Fruit fly (Drosophila melanogaster) whole organism, wandering third instar larva: ENCODE results near the gene hll.

ENCODE experiments used
- CrebA ChIP-seq: fragments of 200-800 bp; sonication (Bioruptor generic); optimal IDR thresholded peaks from 2 replicates; lab custom pipeline; 2016; ENCODE audit warnings: missing biosample characterization, mild to moderate bottlenecking, missing genetic modification characterization, borderline replicate concordance
- GATAd ChIP-seq: sonication (Bioruptor generic); optimal IDR thresholded peaks from 2 replicates; lab custom pipeline; 2016; ENCODE audit warnings: missing biosample characterization, missing genetic modification characterization
- Hr78 ChIP-seq: fragments of >200 bp; optimal IDR thresholded peaks from 2 replicates; lab custom pipeline; 2017; ENCODE audit warnings: missing biosample characterization, missing genetic modification characterization
- OdsH ChIP-seq: fragments of 200-800 bp; sonication (Bioruptor generic); optimal IDR thresholded peaks from 2 replicates; lab custom pipeline; 2016; ENCODE audit warnings: missing biosample characterization, mild to moderate bottlenecking, missing genetic modification characterization
- Rel ChIP-seq, 2 experiments: fragments of 200-800 bp; sonication (Bioruptor generic) in 1 of 2; optimal IDR thresholded peaks; 2 replicates in 1 of 2; 3 replicates in 1 of 2; lab custom pipeline; 2016 to 2019; ENCODE audit warnings: mild to moderate bottlenecking in 2 of 2, missing biosample characterization in 2 of 2, missing genetic modification characterization in 2 of 2, moderate library complexity in 1 of 2
- Vsx2 ChIP-seq: fragments of 200-300, 225-300 bp; sonication (Bioruptor generic); optimal IDR thresholded peaks from 2 replicates; lab custom pipeline; 2018; ENCODE audit warnings: missing biosample characterization, missing genetic modification characterization; ENCODE audit not compliant: partially characterized antibody
- br ChIP-seq: fragments of 200-800 bp; sonication (Bioruptor generic); optimal IDR thresholded peaks from 2 replicates; lab custom pipeline; 2016; ENCODE audit warnings: missing biosample characterization, missing genetic modification characterization
- dl ChIP-seq, 2 experiments: fragments of 175-275, 200-275 bp in 1 of 2; fragments of 200-275 bp in 1 of 2; sonication (Bioruptor generic); optimal IDR thresholded peaks; lab custom pipeline; 2018; ENCODE audit warnings: mild to moderate bottlenecking in 2 of 2, missing biosample characterization in 2 of 2, missing genetic modification characterization in 2 of 2, moderate library complexity in 2 of 2; ENCODE audit not compliant: partially characterized antibody in 2 of 2, insufficient read depth in 1 of 2
- h ChIP-seq: fragments of 200-800 bp; sonication (Bioruptor generic); optimal IDR thresholded peaks from 3 replicates; lab custom pipeline; 2016; ENCODE audit warnings: missing biosample characterization, mild to moderate bottlenecking, missing genetic modification characterization
- pan ChIP-seq: fragments of >200 bp; optimal IDR thresholded peaks from 2 replicates; lab custom pipeline; 2017
- psq ChIP-seq: fragments of 200-800 bp; sonication (Bioruptor generic); optimal IDR thresholded peaks from 3 replicates; lab custom pipeline; 2017; ENCODE audit warnings: missing biosample characterization, mild to moderate bottlenecking, missing genetic modification characterization, moderate library complexity
- sage ChIP-seq: fragments of 200-800 bp; sonication (Bioruptor generic); optimal IDR thresholded peaks from 2 replicates; lab custom pipeline; 2016; ENCODE audit warnings: missing biosample characterization, mild to moderate bottlenecking, missing genetic modification characterization
- sv ChIP-seq: fragments of 200-800 bp; sonication (Bioruptor generic); optimal IDR thresholded peaks from 3 replicates; lab custom pipeline; 2016; ENCODE audit warnings: missing biosample characterization, missing genetic modification characterization
- usp ChIP-seq: fragments of >200 bp; optimal IDR thresholded peaks from 2 replicates; lab custom pipeline; 2017; ENCODE audit warnings: missing biosample characterization, missing genetic modification characterization

DNA sequence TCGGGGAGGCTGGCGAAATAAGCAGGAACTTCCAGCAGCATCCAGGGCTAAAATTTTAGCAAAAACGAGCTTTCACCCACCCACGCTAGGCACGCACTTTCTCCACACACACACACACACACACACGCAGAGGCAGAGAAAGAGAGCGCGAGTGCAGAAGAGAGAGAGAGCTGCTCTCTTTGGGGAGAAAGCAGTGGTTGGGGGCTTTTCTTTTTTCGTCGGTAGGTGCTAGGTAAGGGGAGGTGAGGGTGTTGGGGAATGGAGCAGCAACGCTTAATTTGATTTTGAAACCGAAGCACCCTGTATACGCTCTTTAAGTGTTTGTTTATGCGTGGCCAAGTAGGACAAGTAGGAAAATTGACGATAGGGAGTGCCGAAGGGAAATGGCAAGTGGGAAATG, 27.5 kb downstream of the hll start:
- TF ChIP-seq pan (lab: Kevin White, UChicago), result no peak
- TF ChIP-seq psq, result no peak
- TF ChIP-seq h (GFP tag; lab: Kevin White, UChicago), result no peak
- no peak for TF ChIP-seq Hr78 (GFP tag; lab: Kevin White, UChicago)
- no peak for TF ChIP-seq sv
- no peak for TF ChIP-seq br (GFP tag; lab: Kevin White, UChicago)
- no peak for TF ChIP-seq GATAd (GFP tag; lab: Kevin White, UChicago)
- no peak for TF ChIP-seq usp (GFP tag; lab: Kevin White, UChicago)
- TF ChIP-seq Vsx2, result no peak
- TF ChIP-seq CrebA (GFP tag; lab: Kevin White, UChicago), result no peak
- TF ChIP-seq sage, result no peak
- no peak for TF ChIP-seq Rel (GFP tag; optimal IDR thresholded peaks at IDR 0.05; lab: Kevin White, UChicago)
- no peak for TF ChIP-seq Rel (tag; optimal IDR thresholded peaks at IDR 0.05; lab: Kevin White, UChicago)
- TF ChIP-seq dl (GFP tag; optimal IDR thresholded peaks at IDR 0.05; lab: Kevin White, UChicago; ENCODE audit: insufficient read depth in 1 of 2, partially characterized antibody in 2 of 2), result no peak
- no peak for TF ChIP-seq OdsH (GFP tag; lab: Kevin White, UChicago)
